Fruit fly (Drosophila melanogaster) whole organism, embryonic: Measurements from ENCODE around the gene Cyp312a1.

Experiments
- BEAF-32 ChIP-seq: fragments of 200-800 bp; sonication (Bioruptor generic); optimal IDR thresholded peaks from 3 replicates; lab custom pipeline; 2017; ENCODE audit warnings: missing biosample characterization, missing genetic modification characterization, mild to moderate bottlenecking, moderate library complexity, missing genetic modification reagents
- CG10209 ChIP-seq: fragments of 200-800 bp; sonication (Bioruptor generic); optimal IDR thresholded peaks from 3 replicates; lab custom pipeline; 2017; ENCODE audit warnings: missing biosample characterization, mild to moderate bottlenecking, missing genetic modification characterization, missing genetic modification reagents
- CG11504 ChIP-seq: fragments of 200-800 bp; sonication (Bioruptor generic); optimal IDR thresholded peaks from 3 replicates; lab custom pipeline; 2019; ENCODE audit warnings: missing biosample characterization, mild to moderate bottlenecking, missing genetic modification characterization, moderate library complexity
- CG12299 ChIP-seq: fragments of 200-800 bp; sonication (Bioruptor generic); optimal IDR thresholded peaks from 2 replicates; lab custom pipeline; 2018; ENCODE audit warnings: missing biosample characterization, mild to moderate bottlenecking, missing genetic modification characterization
- CG15011 ChIP-seq: fragments of 200-800 bp; sonication (Bioruptor generic); optimal IDR thresholded peaks from 3 replicates; lab custom pipeline; 2018; ENCODE audit warnings: missing biosample characterization, mild to moderate bottlenecking, missing genetic modification characterization
- CG15696 ChIP-seq: fragments of 200-800 bp; sonication (Bioruptor generic); optimal IDR thresholded peaks from 2 replicates; lab custom pipeline; 2019; ENCODE audit warnings: missing biosample characterization, mild to moderate bottlenecking, missing genetic modification characterization, moderate library complexity
- CG16813 ChIP-seq: fragments of 200-800 bp; sonication (Bioruptor generic); IDR thresholded peaks from 3 replicates; pipeline ENCODE4 v1.3.6; 2022; ENCODE audit warnings: missing biosample characterization, missing genetic modification characterization; ENCODE audit not compliant: partially characterized antibody
- CG17612 ChIP-seq: fragments of 200-800 bp; sonication (Bioruptor generic); IDR thresholded peaks from 2 replicates; pipeline ENCODE4 v1.3.6; 2022; ENCODE audit warnings: missing biosample characterization, missing genetic modification characterization
- CG18262 ChIP-seq: fragments of 200-800 bp; optimal IDR thresholded peaks from 3 replicates; lab custom pipeline; 2019; ENCODE audit warnings: missing biosample characterization, mild to moderate bottlenecking, missing genetic modification characterization, moderate library complexity
- CG31224 ChIP-seq: fragments of 200-800 bp; sonication (Bioruptor generic); IDR thresholded peaks from 2 replicates; pipeline ENCODE4 v1.3.6; 2022; ENCODE audit warnings: missing biosample characterization, missing genetic modification characterization
- CG33213 ChIP-seq: fragments of 200-800 bp; sonication (Bioruptor generic); optimal IDR thresholded peaks from 3 replicates; lab custom pipeline; 2016; ENCODE audit warnings: missing biosample characterization, missing genetic modification characterization
- CG42726 ChIP-seq: fragments of 200-800 bp; sonication (Bioruptor generic); IDR thresholded peaks from 2 replicates; pipeline ENCODE4 v1.3.6; 2022; ENCODE audit warnings: missing biosample characterization, missing genetic modification characterization; ENCODE audit not compliant: partially characterized antibody
- CG4854 ChIP-seq: fragments of 200-800 bp; sonication (Bioruptor generic); optimal IDR thresholded peaks from 2 replicates; lab custom pipeline; 2016; ENCODE audit warnings: missing biosample characterization, missing genetic modification characterization, inconsistent platforms
- CG8290 ChIP-seq, 3 experiments: fragments of 200-800 bp; sonication (Bioruptor generic); optimal IDR thresholded peaks; 2 replicates each; lab custom pipeline; 2016 to 2019; ENCODE audit warnings: missing biosample characterization in 3 of 3, missing genetic modification characterization in 3 of 3, mild to moderate bottlenecking in 2 of 3, moderate library complexity in 1 of 3
- CG9437 ChIP-seq: fragments of 200-800 bp; sonication (Bioruptor generic); optimal IDR thresholded peaks from 2 replicates; lab custom pipeline; 2018; ENCODE audit warnings: missing biosample characterization, mild to moderate bottlenecking, missing genetic modification characterization
- CG9727 ChIP-seq: fragments of 200-800 bp; sonication (Bioruptor generic); optimal IDR thresholded peaks from 3 replicates; lab custom pipeline; 2017; ENCODE audit warnings: missing biosample characterization, mild to moderate bottlenecking, missing genetic modification characterization
- CTCF ChIP-seq: fragments of 200-800 bp; sonication (Bioruptor generic); optimal IDR thresholded peaks from 2 replicates; lab custom pipeline; 2017; ENCODE audit warnings: missing biosample characterization, mild to moderate bottlenecking, missing genetic modification characterization, moderate library complexity
- Dp ChIP-seq: fragments of 200-800 bp; sonication (Bioruptor generic); optimal IDR thresholded peaks from 2 replicates; lab custom pipeline; 2018; ENCODE audit warnings: missing biosample characterization, mild to moderate bottlenecking, missing genetic modification characterization, moderate library complexity
- Eip74EF ChIP-seq, 2 experiments: fragments of 200-800 bp in 1 of 2; fragments of >200 bp in 1 of 2; sonication (Bioruptor generic) in 1 of 2; optimal IDR thresholded peaks; 2 replicates each; lab custom pipeline; 2017 to 2019; ENCODE audit warnings: missing biosample characterization in 2 of 2, missing genetic modification characterization in 2 of 2, mild to moderate bottlenecking in 1 of 2, moderate library complexity in 1 of 2
- Ets97D ChIP-seq: fragments of 200-800 bp; sonication (Bioruptor generic); optimal IDR thresholded peaks from 3 replicates; lab custom pipeline; 2016; ENCODE audit warnings: missing biosample characterization, missing genetic modification characterization
- Gug ChIP-seq: fragments of 200-800 bp; sonication (Bioruptor generic); IDR thresholded peaks from 4 replicates; pipeline ENCODE4 v1.3.6; 2022; ENCODE audit warnings: missing biosample characterization, missing genetic modification characterization
- HLH54F ChIP-seq: fragments of 200-800 bp; sonication (Bioruptor generic); optimal IDR thresholded peaks from 3 replicates; lab custom pipeline; 2016; ENCODE audit warnings: missing biosample characterization, missing genetic modification characterization
- Hand ChIP-seq: fragments of 200-800 bp; sonication (Bioruptor generic); optimal IDR thresholded peaks from 2 replicates; lab custom pipeline; 2017; ENCODE audit warnings: mild to moderate bottlenecking, missing biosample characterization, missing genetic modification reagents, missing genetic modification characterization
- Hsf ChIP-seq: fragments of 200-800 bp; sonication (Bioruptor generic); optimal IDR thresholded peaks from 3 replicates; lab custom pipeline; 2016; ENCODE audit warnings: missing biosample characterization, missing genetic modification characterization
- Lhr ChIP-seq: fragments of 200-800 bp; sonication (Bioruptor generic); optimal IDR thresholded peaks from 3 replicates; lab custom pipeline; 2017; ENCODE audit warnings: mild to moderate bottlenecking, missing biosample characterization, missing genetic modification reagents, missing genetic modification characterization
- MESR4 ChIP-seq: fragments of 200-800 bp; sonication (Bioruptor generic); optimal IDR thresholded peaks from 2 replicates; lab custom pipeline; 2018; ENCODE audit warnings: missing biosample characterization, mild to moderate bottlenecking, missing genetic modification characterization, moderate library complexity
- amos ChIP-seq: fragments of 200-800 bp; sonication (Bioruptor generic); IDR thresholded peaks from 2 replicates; pipeline ENCODE4 v1.3.6; 2022; ENCODE audit warnings: missing biosample characterization, missing genetic modification characterization; ENCODE audit not compliant: partially characterized antibody
- ara ChIP-seq: fragments of 200-800 bp; sonication (Bioruptor generic); IDR thresholded peaks from 2 replicates; pipeline ENCODE4 v1.3.6; 2022; ENCODE audit warnings: missing biosample characterization, missing genetic modification characterization
- bbx ChIP-seq: fragments of 200-800 bp; sonication (Bioruptor generic); IDR thresholded peaks from 2 replicates; pipeline ENCODE4 v1.3.6; 2022; ENCODE audit warnings: missing biosample characterization, missing genetic modification characterization; ENCODE audit not compliant: partially characterized antibody
- bowl ChIP-seq: fragments of 200-800 bp; sonication (Bioruptor generic); IDR thresholded peaks from 2 replicates; pipeline ENCODE4 v1.3.6; 2022; ENCODE audit warnings: missing biosample characterization, missing genetic modification characterization
- cas ChIP-seq: fragments of 200-800 bp; sonication (Bioruptor generic); IDR thresholded peaks from 2 replicates; pipeline ENCODE4 v1.3.6; 2022; ENCODE audit warnings: missing biosample characterization, missing genetic modification characterization
- chm ChIP-seq: fragments of 200-800 bp; sonication (Bioruptor generic); IDR thresholded peaks from 2 replicates; pipeline ENCODE4 v1.3.6; 2022; ENCODE audit warnings: missing biosample characterization, missing genetic modification characterization
- crc ChIP-seq: fragments of 200-800 bp; sonication (Bioruptor generic); optimal IDR thresholded peaks from 2 replicates; lab custom pipeline; 2016; ENCODE audit warnings: missing biosample characterization, missing genetic modification characterization
- dm ChIP-seq: fragments of 200-800 bp; sonication (Bioruptor generic); optimal IDR thresholded peaks from 3 replicates; lab custom pipeline; 2016; ENCODE audit warnings: missing biosample characterization, missing genetic modification characterization
- dpn ChIP-seq, 2 experiments: fragments of 200-800 bp; sonication (Bioruptor generic); optimal IDR thresholded peaks; 3 replicates each; lab custom pipeline; 2016; ENCODE audit warnings: missing biosample characterization in 2 of 2, missing genetic modification characterization in 2 of 2
- ewg ChIP-seq: fragments of 200-800 bp; sonication (Bioruptor generic); optimal IDR thresholded peaks from 3 replicates; lab custom pipeline; 2017; ENCODE audit warnings: mild to moderate bottlenecking, missing biosample characterization, missing genetic modification reagents, missing genetic modification characterization
- jigr1 ChIP-seq: fragments of 200-800 bp; sonication (Bioruptor generic); IDR thresholded peaks from 3 replicates; pipeline ENCODE4 v1.3.6; 2022; ENCODE audit warnings: missing biosample characterization, missing genetic modification characterization
- ken ChIP-seq: fragments of 200-800 bp; sonication (Bioruptor generic); IDR thresholded peaks from 3 replicates; pipeline ENCODE4 v1.3.6; 2022; ENCODE audit warnings: missing biosample characterization, missing genetic modification characterization
- knrl ChIP-seq: fragments of 200-800 bp; sonication (Bioruptor generic); IDR thresholded peaks from 3 replicates; pipeline ENCODE4 v1.3.6; 2022; ENCODE audit warnings: missing biosample characterization, missing genetic modification characterization; ENCODE audit not compliant: partially characterized antibody
- mam ChIP-seq: fragments of 200-800 bp; sonication (Bioruptor generic); optimal IDR thresholded peaks from 3 replicates; lab custom pipeline; 2016; ENCODE audit warnings: missing biosample characterization, missing genetic modification characterization
- nerfin-2 ChIP-seq: fragments of 200-800 bp; sonication (Bioruptor generic); IDR thresholded peaks from 2 replicates; pipeline ENCODE4 v1.3.6; 2022; ENCODE audit warnings: missing biosample characterization, missing genetic modification characterization; ENCODE audit not compliant: partially characterized antibody
- pan ChIP-seq, 4 experiments: fragments of >200 bp in 3 of 4; fragments of 200-800 bp in 1 of 4; sonication (Bioruptor generic) in 1 of 4; optimal IDR thresholded peaks in 3 of 4; IDR thresholded peaks in 1 of 4; 2 replicates each; pipeline versions ENCODE4 v1.3.6 to Lab custom; 2017 to 2022; ENCODE audit warnings: missing biosample characterization in 2 of 4, missing genetic modification characterization in 2 of 4, mixed read lengths in 1 of 4
- pita ChIP-seq: fragments of 200-800 bp; sonication (Bioruptor generic); optimal IDR thresholded peaks from 2 replicates; lab custom pipeline; 2017; ENCODE audit warnings: missing biosample characterization, mild to moderate bottlenecking, missing genetic modification characterization
- rib ChIP-seq: fragments of 200-800 bp; sonication (Bioruptor generic); IDR thresholded peaks from 2 replicates; pipeline ENCODE4 v1.3.6; 2022; ENCODE audit warnings: missing biosample characterization, missing genetic modification characterization
- sens-2 ChIP-seq: fragments of 200-800 bp; sonication (Bioruptor generic); IDR thresholded peaks from 2 replicates; pipeline ENCODE4 v1.3.6; 2022; ENCODE audit warnings: missing biosample characterization, missing genetic modification characterization
- sqz ChIP-seq: fragments of 200-800 bp; sonication (Bioruptor generic); optimal IDR thresholded peaks from 3 replicates; lab custom pipeline; 2018; ENCODE audit warnings: missing biosample characterization, mild to moderate bottlenecking, missing genetic modification characterization
- sug ChIP-seq: fragments of 200-800 bp; optimal IDR thresholded peaks from 2 replicates; lab custom pipeline; 2019; ENCODE audit warnings: missing biosample characterization, mild to moderate bottlenecking, missing genetic modification characterization, moderate library complexity
- tx ChIP-seq: fragments of 200-800 bp; sonication (Bioruptor generic); optimal IDR thresholded peaks from 2 replicates; lab custom pipeline; 2016; ENCODE audit warnings: missing biosample characterization, missing genetic modification characterization
- vfl ChIP-seq: fragments of 200-800 bp; sonication (Bioruptor generic); optimal IDR thresholded peaks from 2 replicates; lab custom pipeline; 2016; ENCODE audit warnings: missing biosample characterization, missing genetic modification characterization
- yki ChIP-seq: fragments of >200 bp; optimal IDR thresholded peaks from 3 replicates; lab custom pipeline; 2018

The Cyp312a1 gene

dm6 chr3L:18088027-18088426 lies 44.5 kb downstream of the Cyp312a1 start (continued):
- TF ChIP-seq Lhr (GFP tag; lab: Kevin White, UChicago) (peak; percentile 53), CG4854 (GFP tag; lab: Kevin White, UChicago) (no peak), Hand (GFP tag; lab: Kevin White, UChicago) (no peak), yki (lab: Kevin White, UChicago) (peak; percentile 20), BEAF-32 (GFP tag; lab: Kevin White, UChicago) (peak; percentile 43), pita (GFP tag; lab: Kevin White, UChicago) (no peak), dpn (GFP tag; optimal IDR thresholded peaks at IDR 0.05; lab: Kevin White, UChicago) (peak in 1 of 2 experiments; percentile 4), CG18262 (no peak), jigr1 (no peak), CG15011 (GFP tag; lab: Kevin White, UChicago) (no peak), Ets97D (GFP tag; lab: Kevin White, UChicago) (peak; percentile 78), CG31224 (no peak), ken (GFP tag; lab: Robert Waterston, UW) (no peak), tx (GFP tag; lab: Kevin White, UChicago) (no peak), CG15696 (peak; percentile 12), cas (GFP tag; lab: Robert Waterston, UW) (no peak), mam (no peak), CG10209 (GFP tag; lab: Kevin White, UChicago) (no peak), sqz (GFP tag; lab: Kevin White, UChicago) (no peak), chm (no peak), knrl (GFP tag; lab: Robert Waterston, UW) (peak; percentile 73), bbx (GFP tag; lab: Robert Waterston, UW) (peak; percentile 71), nerfin-2 (GFP tag; lab: Robert Waterston, UW) (peak; percentile 18; the same call in 1 of the 2 replicates), CG9437 (no peak), sug (tag; lab: Kevin White, UChicago) (peak; percentile 29), MESR4 (GFP tag; lab: Kevin White, UChicago) (no peak), CG16813 (GFP tag; lab: Robert Waterston, UW) (peak; percentile 43; the same call in 1 of the 3 replicates), Gug (no peak; the same call in 3 of the 4 replicates), CG8290 (GFP tag; optimal IDR thresholded peaks at IDR 0.05; lab: Kevin White, UChicago) (peak; percentile 78), CG8290 (tag; optimal IDR thresholded peaks at IDR 0.05; lab: Kevin White, UChicago) (peak in 1 of 2 experiments; percentile 88), Eip74EF (GFP tag; optimal IDR thresholded peaks at IDR 0.05; lab: Kevin White, UChicago) (peak in 1 of 2 experiments; percentile 99), rib (GFP tag; lab: Robert Waterston, UW) (no peak), HLH54F (GFP tag; lab: Kevin White, UChicago) (no peak), ara (GFP tag; lab: Robert Waterston, UW) (0 out of 2 replicates have a peak, but pooled peaks have one; percentile 21), crc (GFP tag; lab: Kevin White, UChicago) (no peak), vfl (no peak), dm (GFP tag; lab: Kevin White, UChicago) (peak; percentile 6), Hsf (no peak), CG17612 (GFP tag; lab: Robert Waterston, UW) (no peak), pan (optimal IDR thresholded peaks at IDR 0.05; lab: Kevin White, UChicago) (no peak), pan (GFP tag; optimal IDR thresholded peaks at IDR 0.05 in 1 of 2, IDR thresholded peaks at IDR 0.05 in 1 of 2) (no peak), CTCF (peak; percentile 68), CG42726 (GFP tag; lab: Robert Waterston, UW) (peak; percentile 57), CG33213 (no peak), CG9727 (no peak), bowl (GFP tag; lab: Robert Waterston, UW) (no peak), sens-2 (GFP tag; lab: Robert Waterston, UW) (no peak), Dp (peak; percentile 49), CG11504 (peak; percentile 46), ewg (GFP tag; lab: Kevin White, UChicago) (no peak), amos (GFP tag; lab: Robert Waterston, UW) (peak; percentile 63), CG12299 (tag; lab: Kevin White, UChicago) (no peak)
